Worm (Caenorhabditis elegans) whole organism, L4 larva: ENCODE data around the gene C45H4.14.
A peak's percentile ranks its signal among the peaks of the same experiment; 100 is the strongest.

Experiments used
- D1046.2 ChIP-seq: fragments of 200-800 bp; sonication (Bioruptor generic); IDR thresholded peaks from 2 replicates; pipeline ENCODE4 v1.3.6; 2022; ENCODE audit warnings: missing genetic modification characterization, missing compliant biosample characterization
- F44E2.7 ChIP-seq: fragments of 200-800 bp; sonication (Bioruptor generic); IDR thresholded peaks from 2 replicates; pipeline ENCODE4 v2.1.2; 2022; ENCODE audit warnings: missing genetic modification characterization, missing compliant biosample characterization
- F49E8.2 ChIP-seq: sonication (generic microtip); optimal IDR thresholded peaks from 2 replicates; lab custom pipeline; 2016; ENCODE audit warnings: missing compliant biosample characterization, mild to moderate bottlenecking, missing genetic modification characterization, borderline replicate concordance
- Y105C5A.15 ChIP-seq: fragments of 200-800 bp; sonication (Bioruptor generic); IDR thresholded peaks from 2 replicates; pipeline ENCODE4 v1.3.6; 2022; ENCODE audit warnings: missing genetic modification characterization, missing compliant biosample characterization
- Y48G9A.11 ChIP-seq: fragments of 200-800 bp; sonication (Bioruptor generic); IDR thresholded peaks from 2 replicates; pipeline ENCODE4 v1.3.6; 2022; ENCODE audit warnings: missing genetic modification reagents, missing genetic modification characterization, missing compliant biosample characterization
- ZK546.5 ChIP-seq, 2 experiments: sonication (generic microtip); optimal IDR thresholded peaks; 2 replicates each; lab custom pipeline; 2017; ENCODE audit warnings: missing biosample characterization in 2 of 2, missing genetic modification characterization in 2 of 2
- aha-1 ChIP-seq: fragments of 150-350 bp; peaks from one replicate; lab custom pipeline; 2014; ENCODE audit warnings: missing biosample characterization, missing genetic modification characterization
- ceh-44 ChIP-seq: fragments of 200-800 bp; sonication (Bioruptor generic); IDR thresholded peaks from 2 replicates; pipeline ENCODE4 v1.3.6; 2022; ENCODE audit warnings: missing genetic modification reagents, missing genetic modification characterization, missing compliant biosample characterization
- ceh-82 ChIP-seq: sonication (generic microtip); optimal IDR thresholded peaks from 2 replicates; lab custom pipeline; 2017; ENCODE audit warnings: missing biosample characterization, missing genetic modification characterization
- ces-1 ChIP-seq: fragments of 150-350 bp; sonication (generic microtip); optimal IDR thresholded peaks from 4 replicates; lab custom pipeline; 2014; ENCODE audit warnings: missing biosample characterization, missing genetic modification reagents, missing genetic modification characterization
- cey-2 ChIP-seq: sonication (generic microtip); optimal IDR thresholded peaks from 3 replicates; lab custom pipeline; 2017; ENCODE audit warnings: missing genetic modification characterization, mild to moderate bottlenecking, missing compliant biosample characterization, antibody characterized with exemption, borderline replicate concordance; ENCODE audit not compliant: insufficient read depth
- ctbp-1 ChIP-seq: fragments of 200-800 bp; sonication (Bioruptor generic); IDR thresholded peaks from 2 replicates; pipeline ENCODE4 v1.3.6; 2022; ENCODE audit warnings: missing genetic modification reagents, missing genetic modification characterization, missing compliant biosample characterization
- egl-43 ChIP-seq: fragments of 200-800 bp; sonication (Bioruptor generic); IDR thresholded peaks from 2 replicates; pipeline ENCODE4 v1.3.6; 2022; ENCODE audit warnings: missing genetic modification reagents, missing genetic modification characterization, missing compliant biosample characterization
- gei-8 ChIP-seq: fragments of 200-800 bp; sonication (Bioruptor generic); optimal IDR thresholded peaks from 2 replicates; lab custom pipeline; 2018; ENCODE audit warnings: mild to moderate bottlenecking, missing genetic modification characterization, missing compliant biosample characterization
- hmg-1.1 ChIP-seq: fragments of 200-800 bp; sonication (Bioruptor generic); IDR thresholded peaks from 2 replicates; pipeline ENCODE4 v1.3.6; 2022; ENCODE audit warnings: missing genetic modification reagents, missing genetic modification characterization, missing compliant biosample characterization
- jun-1 ChIP-seq: fragments of 150-350 bp; optimal IDR thresholded peaks from 2 replicates; lab custom pipeline; 2014; ENCODE audit warnings: missing biosample characterization, missing genetic modification reagents, missing genetic modification characterization
- lim-7 ChIP-seq: fragments of 200-800 bp; sonication (Bioruptor generic); IDR thresholded peaks from 2 replicates; pipeline ENCODE4 v1.3.6; 2022; ENCODE audit warnings: missing genetic modification characterization, missing compliant biosample characterization
- lin-15B ChIP-seq: fragments of 150-350 bp; sonication (generic microtip); optimal IDR thresholded peaks from 3 replicates; lab custom pipeline; 2014; ENCODE audit warnings: missing biosample characterization, missing genetic modification characterization
- lin-39 ChIP-seq: fragments of 150-350 bp; optimal IDR thresholded peaks from 2 replicates; lab custom pipeline; 2014; ENCODE audit warnings: missing biosample characterization, missing genetic modification reagents, missing genetic modification characterization
- lir-3 ChIP-seq: sonication (generic microtip); optimal IDR thresholded peaks from 2 replicates; lab custom pipeline; 2016; ENCODE audit warnings: mild to moderate bottlenecking, missing genetic modification characterization, missing compliant biosample characterization
- mep-1 ChIP-seq: fragments of 150-350 bp; sonication (generic microtip); optimal IDR thresholded peaks from 3 replicates; lab custom pipeline; 2014; ENCODE audit warnings: missing biosample characterization, missing genetic modification characterization
- mes-2 ChIP-seq: sonication (generic microtip); optimal IDR thresholded peaks from 2 replicates; lab custom pipeline; 2016; ENCODE audit warnings: missing genotype, mild to moderate bottlenecking, missing genetic modification characterization, missing compliant biosample characterization; ENCODE audit not compliant: poor library complexity, severe bottlenecking
- mxl-2 ChIP-seq: fragments of 200-800 bp; sonication (Bioruptor generic); conservative IDR thresholded peaks from 2 replicates; pipeline ENCODE4 v1.3.6; 2022; ENCODE audit warnings: missing genetic modification reagents, missing genetic modification characterization, missing compliant biosample characterization
- mxl-3 ChIP-seq: fragments of 200-800 bp; sonication (Bioruptor generic); optimal IDR thresholded peaks from 2 replicates; lab custom pipeline; 2018; ENCODE audit warnings: mild to moderate bottlenecking, missing genetic modification characterization, missing compliant biosample characterization
- nhr-111 ChIP-seq: fragments of 200-800 bp; sonication (Bioruptor generic); optimal IDR thresholded peaks from 2 replicates; lab custom pipeline; 2018; ENCODE audit warnings: mild to moderate bottlenecking, missing genetic modification characterization, missing compliant biosample characterization
- nhr-237 ChIP-seq: sonication (generic microtip); optimal IDR thresholded peaks from 2 replicates; lab custom pipeline; 2017; ENCODE audit warnings: missing biosample characterization, missing genetic modification characterization
- nhr-41 ChIP-seq: fragments of 200-800 bp; sonication (Bioruptor generic); IDR thresholded peaks from 2 replicates; pipeline ENCODE4 v1.3.6; 2022; ENCODE audit warnings: missing genetic modification reagents, missing genetic modification characterization, missing compliant biosample characterization
- nhr-76 ChIP-seq: fragments of 150-350 bp; optimal IDR thresholded peaks from 2 replicates; lab custom pipeline; 2014; ENCODE audit warnings: missing biosample characterization, missing genetic modification characterization
- pha-4 ChIP-seq, 2 experiments: fragments of 150-350 bp in 1 of 2; fragments of 200-800 bp in 1 of 2; sonication (Bioruptor generic) in 1 of 2; IDR thresholded peaks in 1 of 2; optimal IDR thresholded peaks in 1 of 2; 2 replicates each; pipeline versions ENCODE4 v1.3.6 to Lab custom; 2014 to 2022; ENCODE audit warnings: missing genetic modification characterization in 2 of 2, missing genetic modification reagents in 2 of 2, missing biosample characterization in 1 of 2, missing compliant biosample characterization in 1 of 2
- php-3 ChIP-seq: fragments of 200-800 bp; sonication (Bioruptor generic); IDR thresholded peaks from 2 replicates; pipeline ENCODE4 v1.3.6; 2022; ENCODE audit warnings: missing genetic modification reagents, missing genetic modification characterization, missing compliant biosample characterization
- saeg-2 ChIP-seq: fragments of 200-800 bp; sonication (Bioruptor generic); IDR thresholded peaks from 2 replicates; pipeline ENCODE4 v1.3.6; 2022; ENCODE audit warnings: missing genetic modification reagents, missing genetic modification characterization, missing compliant biosample characterization
- set-16 ChIP-seq: fragments of 200-800 bp; sonication (Bioruptor generic); IDR thresholded peaks from 2 replicates; pipeline ENCODE4 v1.3.6; 2022; ENCODE audit warnings: missing genetic modification reagents, missing genetic modification characterization, missing compliant biosample characterization
- snpc-1.2 ChIP-seq: fragments of 200-800 bp; sonication (Bioruptor generic); IDR thresholded peaks from 2 replicates; pipeline ENCODE4 v1.3.6; 2022; ENCODE audit warnings: missing genetic modification reagents, missing genetic modification characterization, missing compliant biosample characterization
- snpc-4 ChIP-seq: fragments of 150-350 bp; optimal IDR thresholded peaks from 2 replicates; lab custom pipeline; 2014; ENCODE audit warnings: missing biosample characterization, missing genetic modification characterization
- spr-1 ChIP-seq: sonication (generic microtip); optimal IDR thresholded peaks from 2 replicates; lab custom pipeline; 2016; ENCODE audit warnings: mild to moderate bottlenecking, missing genetic modification characterization, missing compliant biosample characterization
- tra-1 ChIP-seq: fragments of 200-800 bp; sonication (Bioruptor generic); IDR thresholded peaks from 2 replicates; pipeline ENCODE4 v1.3.6; 2022; ENCODE audit warnings: missing genetic modification reagents, missing genetic modification characterization, missing compliant biosample characterization
- unc-130 ChIP-seq: sonication (generic microtip); optimal IDR thresholded peaks from 2 replicates; lab custom pipeline; 2016; ENCODE audit warnings: missing genetic modification reagents, missing genetic modification characterization, missing compliant biosample characterization
- unc-39 ChIP-seq: sonication (generic microtip); optimal IDR thresholded peaks from 2 replicates; lab custom pipeline; 2017; ENCODE audit warnings: missing biosample characterization, missing genetic modification characterization
- zip-2 ChIP-seq: fragments of 150-350 bp; optimal IDR thresholded peaks from 2 replicates; lab custom pipeline; 2014; ENCODE audit warnings: missing biosample characterization, missing genetic modification characterization

Gene C45H4.14

ce11 chrV:2191122-2191521 is 31.9 kb upstream of the C45H4.14 start, which contains the start of gene srbc-42:
Gene srbc-42 (minus strand): TSS chrV:2191222.
- no peak for TF ChIP-seq tra-1 (GFP tag; lab: Robert Waterston, UW)
- no peak for TF ChIP-seq lin-39 (tag; lab: Kevin White, UChicago)
- TF ChIP-seq ceh-44 (GFP tag; lab: Robert Waterston, UW): no peak
- TF ChIP-seq F49E8.2 (tag; lab: Kevin White, UChicago): no peak
- no peak for TF ChIP-seq lir-3
- TF ChIP-seq mes-2 (tag; lab: Kevin White, UChicago): no peak
- TF ChIP-seq cey-2 (tag; lab: Kevin White, UChicago): no peak
- TF ChIP-seq nhr-76 (tag; lab: Kevin White, UChicago): no peak
- TF ChIP-seq snpc-1.2: no peak
- TF ChIP-seq F44E2.7 (GFP tag; lab: Robert Waterston, UW): no peak
- no peak for TF ChIP-seq ctbp-1 (GFP tag; lab: Robert Waterston, UW)
- TF ChIP-seq nhr-41: no peak
- TF ChIP-seq mxl-3 (GFP tag; lab: Kevin White, UChicago): no peak

ce11 chrV:2190383-2190782 is 31.2 kb upstream of the C45H4.14 start:
- TF ChIP-seq ceh-82 (tag; lab: Kevin White, UChicago) (no peak), saeg-2 (GFP tag; lab: Robert Waterston, UW) (no peak), egl-43 (GFP tag; lab: Robert Waterston, UW) (peak; percentile 70), mep-1 (tag; lab: Kevin White, UChicago) (no peak), mxl-2 (GFP tag; lab: Robert Waterston, UW) (no peak), ces-1 (GFP tag; lab: Kevin White, UChicago) (no peak), zip-2 (no peak), mes-2 (tag; lab: Kevin White, UChicago) (no peak), jun-1 (tag; lab: Kevin White, UChicago) (no peak), aha-1 (tag; lab: Kevin White, UChicago) (no peak), spr-1 (tag; lab: Kevin White, UChicago) (no peak), Y105C5A.15 (no peak), gei-8 (GFP tag; lab: Kevin White, UChicago) (no peak), hmg-1.1 (no peak), unc-39 (tag; lab: Kevin White, UChicago) (no peak), set-16 (GFP tag; lab: Robert Waterston, UW) (peak; percentile 91), pha-4 (GFP tag; IDR thresholded peaks at IDR 0.05; lab: Robert Waterston, UW) (no peak), pha-4 (tag; optimal IDR thresholded peaks at IDR 0.05; lab: Kevin White, UChicago) (no peak), unc-130 (GFP tag; lab: Kevin White, UChicago) (no peak), php-3 (GFP tag; lab: Robert Waterston, UW) (no peak), ZK546.5 (tag; optimal IDR thresholded peaks at IDR 0.05; lab: Kevin White, UChicago) (no peak), nhr-111 (GFP tag; lab: Kevin White, UChicago) (no peak), lim-7 (GFP tag; lab: Robert Waterston, UW) (no peak), snpc-4 (tag; lab: Kevin White, UChicago) (no peak), lin-15B (no peak), nhr-237 (tag; lab: Kevin White, UChicago) (no peak), Y48G9A.11 (GFP tag; lab: Robert Waterston, UW) (peak; percentile 71; the same call in 1 of the 2 replicates), D1046.2 (0 out of 2 replicates have a peak, but pooled peaks have one; percentile 41)
- TF ChIP-seq, all 104 proteins: peak for 4
